Fruit fly (Drosophila melanogaster): ENCODE data around the gene CG18508.

The CG18508 gene

DNA sequence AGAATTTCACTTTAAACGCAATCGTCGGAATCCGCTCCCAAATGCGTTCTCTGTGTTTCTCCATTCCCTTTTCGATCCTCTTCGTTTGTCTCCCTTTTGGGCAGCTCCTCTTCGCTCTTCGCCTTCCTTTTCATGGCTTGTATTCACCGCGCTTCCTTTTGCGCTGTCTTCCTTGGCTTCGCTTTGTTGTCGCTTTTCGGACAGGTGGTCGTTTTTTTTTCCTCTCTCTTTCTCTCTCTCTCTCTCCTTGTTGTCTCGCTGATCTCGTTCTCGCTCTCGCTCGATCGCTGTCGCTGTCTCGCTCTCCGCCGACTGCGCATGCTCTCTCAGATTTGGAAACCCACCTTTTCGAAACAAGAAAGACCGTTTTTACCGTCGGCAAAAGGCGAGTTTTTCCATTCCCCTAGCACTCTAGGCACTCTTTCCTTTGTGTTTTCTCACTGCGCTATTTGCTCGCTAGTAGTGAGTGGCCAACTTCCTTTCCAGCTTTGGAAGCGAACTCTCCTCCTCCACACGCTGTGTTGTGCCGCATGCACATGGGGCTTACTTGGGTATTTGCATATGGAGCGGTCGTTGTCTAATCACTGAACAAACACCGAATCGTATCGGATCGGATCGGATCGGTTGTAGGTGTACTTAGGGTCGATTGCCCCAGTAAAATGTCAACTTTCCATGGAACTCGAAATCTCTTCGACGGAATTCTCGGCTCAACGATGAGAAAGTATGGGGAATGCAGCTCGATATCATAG lies 36.4 kb downstream of the CG18508 start:
- TF ChIP-seq Hr83 (GFP tag; optimal IDR thresholded peaks at IDR 0.05; ENCODE audit: poor library complexity, severe bottlenecking) = peak; percentile 81
- TF ChIP-seq GATAd (GFP tag; optimal IDR thresholded peaks at IDR 0.05) = no peak
- no peak for TF ChIP-seq lola (GFP tag; optimal IDR thresholded peaks at IDR 0.05)
- TF ChIP-seq jim (GFP tag; optimal IDR thresholded peaks at IDR 0.05) = no peak
- TF ChIP-seq CrebA (GFP tag; optimal IDR thresholded peaks at IDR 0.05; ENCODE audit: borderline replicate concordance) = no peak
- peak in 1 of 2 experiments; percentile 22 for TF ChIP-seq foxo (GFP tag; optimal IDR thresholded peaks at IDR 0.05)
- peak; percentile 54 for TF ChIP-seq tai (GFP tag; optimal IDR thresholded peaks at IDR 0.05)
- no peak for TF ChIP-seq sage (GFP tag; optimal IDR thresholded peaks at IDR 0.05)
- TF ChIP-seq Myc (optimal IDR thresholded peaks at IDR 0.05) = no peak
- peak; percentile 99 for TF ChIP-seq psq (GFP tag; optimal IDR thresholded peaks at IDR 0.05)
- TF ChIP-seq usp (GFP tag; optimal IDR thresholded peaks at IDR 0.05) = no peak
- TF ChIP-seq N (GFP tag; optimal IDR thresholded peaks at IDR 0.05) = no peak
- no peak for TF ChIP-seq CG9705 (GFP tag; optimal IDR thresholded peaks at IDR 0.05)
- TF ChIP-seq h (GFP tag; optimal IDR thresholded peaks at IDR 0.05) = peak; percentile 31
- no peak for TF ChIP-seq fru (GFP tag; optimal IDR thresholded peaks at IDR 0.05)
- no peak for TF ChIP-seq dsf (GFP tag; optimal IDR thresholded peaks at IDR 0.05; ENCODE audit: borderline replicate concordance)
- peak; percentile 0 for TF ChIP-seq br (GFP tag; optimal IDR thresholded peaks at IDR 0.05)
- peak; percentile 52 for TF ChIP-seq Hnf4 (GFP tag; optimal IDR thresholded peaks at IDR 0.05)
- TF ChIP-seq OdsH (GFP tag; optimal IDR thresholded peaks at IDR 0.05) = peak; percentile 42
- TF ChIP-seq dl (GFP tag; optimal IDR thresholded peaks at IDR 0.05; ENCODE audit: insufficient read depth in 1 of 2, partially characterized antibody in 2 of 2) = peak in 1 of 2 experiments; percentile 12
- peak; percentile 45 for TF ChIP-seq Jra (GFP tag; optimal IDR thresholded peaks at IDR 0.05)
- TF ChIP-seq rgr (GFP tag; optimal IDR thresholded peaks at IDR 0.05) = peak; percentile 39
- TF ChIP-seq pan (optimal IDR thresholded peaks at IDR 0.05) = no peak
- no peak for TF ChIP-seq Dfd (GFP tag; optimal IDR thresholded peaks at IDR 0.05)
- no peak for TF ChIP-seq CG32264 (GFP tag; optimal IDR thresholded peaks at IDR 0.05)
- no peak for TF ChIP-seq Vsx2 (GFP tag; optimal IDR thresholded peaks at IDR 0.05; ENCODE audit: partially characterized antibody)

DNA sequence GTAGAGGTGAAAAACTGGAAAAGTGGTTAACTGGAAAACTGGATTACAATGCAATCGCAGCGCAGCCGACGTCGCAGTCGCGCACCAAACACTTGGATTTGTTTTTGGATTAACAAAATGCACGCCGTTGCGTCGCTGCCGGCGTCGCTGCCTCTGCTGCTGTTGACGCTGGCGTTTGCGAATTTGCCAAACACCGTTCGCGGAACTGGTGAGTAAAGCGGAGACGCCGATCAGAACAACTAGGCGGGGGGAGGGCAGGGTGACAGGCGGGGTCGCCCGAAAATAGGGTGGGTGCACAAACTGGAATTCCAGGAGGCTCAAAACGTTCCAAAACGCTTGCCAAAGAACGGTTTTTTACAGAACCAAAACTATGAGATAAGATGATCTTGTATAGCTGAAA lies 37.3 kb downstream of the CG18508 start:
- TF ChIP-seq psq (GFP tag; optimal IDR thresholded peaks at IDR 0.05) (peak; percentile 77), N (GFP tag; optimal IDR thresholded peaks at IDR 0.05) (no peak)

DNA sequence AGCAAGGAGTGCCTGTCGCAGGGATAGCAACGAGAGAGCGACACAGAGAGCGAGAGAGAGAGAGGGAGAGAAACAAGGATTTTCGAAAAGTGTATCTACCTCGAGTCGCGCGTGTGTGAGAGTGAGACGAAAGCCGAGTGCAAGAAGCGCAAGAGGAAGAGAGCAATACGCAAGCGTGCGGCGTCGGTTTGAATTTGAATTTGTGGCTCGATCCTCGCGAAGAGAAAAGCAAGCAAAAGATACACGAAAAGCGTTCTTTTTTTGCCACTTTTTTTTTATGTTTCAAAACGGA lies 37.9 kb downstream of the CG18508 start:
- TF ChIP-seq dl (GFP tag; optimal IDR thresholded peaks at IDR 0.05; ENCODE audit: insufficient read depth in 1 of 2, partially characterized antibody in 2 of 2) (peak; percentile 7 to 21), woc (GFP tag; optimal IDR thresholded peaks at IDR 0.05) (no peak), usp (GFP tag; optimal IDR thresholded peaks at IDR 0.05) (no peak), Dif (GFP tag; optimal IDR thresholded peaks at IDR 0.05; ENCODE audit: partially characterized antibody) (peak; percentile 22)

DNA sequence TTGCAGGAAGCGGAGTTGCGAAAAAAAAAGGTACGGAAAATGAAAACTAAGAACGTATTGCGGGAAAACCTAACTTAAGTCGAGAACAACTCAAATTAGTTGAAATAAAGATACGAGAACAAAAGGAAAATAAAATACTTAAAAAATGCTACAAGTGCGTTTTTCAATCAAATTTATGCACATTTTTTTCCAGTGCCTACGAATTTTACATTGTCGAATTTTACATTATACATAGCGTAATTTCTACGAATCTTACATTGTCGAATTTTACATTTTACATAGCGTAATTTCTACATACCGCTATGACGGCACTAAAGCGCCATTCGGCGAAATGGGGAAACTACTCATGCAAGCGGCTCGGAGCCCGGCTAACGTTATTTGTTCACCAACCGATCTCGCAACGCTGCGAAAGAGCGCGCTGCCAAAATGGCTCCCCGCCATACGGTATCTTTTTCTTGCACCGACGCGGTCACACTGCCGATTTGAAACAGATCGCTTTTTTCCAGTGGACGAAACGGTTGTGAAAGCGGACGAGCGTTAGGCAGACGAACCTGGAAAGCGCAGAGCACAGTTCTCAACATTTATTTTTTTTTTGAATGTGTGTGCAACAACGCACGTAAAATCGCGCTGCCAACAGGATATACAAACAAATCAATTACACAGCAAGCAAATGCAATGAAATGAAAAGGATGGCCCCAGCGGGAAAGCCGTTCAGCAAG lies 38.4 kb downstream of the CG18508 start, which contains the start of gene N:
TSS of gene N (plus strand) at position 488 of the 719 bp plus-strand sequence.
- TF ChIP-seq GATAd (GFP tag; optimal IDR thresholded peaks at IDR 0.05) (no peak), ey (GFP tag; optimal IDR thresholded peaks at IDR 0.05) (peak; percentile 20), Dif (GFP tag; optimal IDR thresholded peaks at IDR 0.05; ENCODE audit: partially characterized antibody) (peak; percentile 7), dmrt93B (GFP tag; optimal IDR thresholded peaks at IDR 0.05) (no peak), Hnf4 (GFP tag; optimal IDR thresholded peaks at IDR 0.05) (no peak), Mio (GFP tag; optimal IDR thresholded peaks at IDR 0.05) (no peak), foxo (GFP tag; optimal IDR thresholded peaks at IDR 0.05) (peak in 1 of 2 experiments; percentile 30), fru (GFP tag; optimal IDR thresholded peaks at IDR 0.05) (peak; percentile 96), Sp1 (GFP tag; optimal IDR thresholded peaks at IDR 0.05) (peak; percentile 18), psq (GFP tag; optimal IDR thresholded peaks at IDR 0.05) (peak; percentile 30), rgr (GFP tag; optimal IDR thresholded peaks at IDR 0.05) (peak; percentile 30), Hr78 (GFP tag; optimal IDR thresholded peaks at IDR 0.05) (no peak), HLH106 (tag; optimal IDR thresholded peaks at IDR 0.05) (peak; percentile 24), Abd-B (GFP tag; optimal IDR thresholded peaks at IDR 0.05) (no peak), OdsH (GFP tag; optimal IDR thresholded peaks at IDR 0.05) (no peak), N (GFP tag; optimal IDR thresholded peaks at IDR 0.05) (no peak), woc (GFP tag; optimal IDR thresholded peaks at IDR 0.05) (no peak), Dfd (GFP tag; optimal IDR thresholded peaks at IDR 0.05) (no peak), Rel (GFP tag; optimal IDR thresholded peaks at IDR 0.05) (no peak), Rel (tag; optimal IDR thresholded peaks at IDR 0.05) (peak; percentile 4)
